Worm (Caenorhabditis elegans) whole organism, L2 larva: ENCODE measurements around the gene pptr-2.

Experiments used
- alr-1 ChIP-seq: fragments of 150-350 bp; optimal IDR thresholded peaks from 2 replicates; lab custom pipeline; 2014; ENCODE audit warnings: missing biosample characterization, missing genetic modification characterization
- blmp-1 ChIP-seq: sonication (generic microtip); optimal IDR thresholded peaks from 2 replicates; lab custom pipeline; 2017; ENCODE audit warnings: missing genetic modification characterization, mild to moderate bottlenecking, missing compliant biosample characterization, antibody characterized with exemption, moderate library complexity; ENCODE audit not compliant: insufficient read depth
- egl-27 ChIP-seq: sonication (generic microtip); optimal IDR thresholded peaks from 3 replicates; lab custom pipeline; 2017; ENCODE audit warnings: missing biosample characterization, missing genetic modification reagents, missing genetic modification characterization
- lin-11 ChIP-seq: fragments of 150-350 bp; sonication (generic microtip); optimal IDR thresholded peaks from 2 replicates; lab custom pipeline; 2014; ENCODE audit warnings: missing biosample characterization, missing genetic modification characterization, inconsistent platforms, mixed read lengths
- lin-13 ChIP-seq: fragments of 150-350 bp; optimal IDR thresholded peaks from 2 replicates; lab custom pipeline; 2014; ENCODE audit warnings: missing biosample characterization, missing genetic modification reagents, missing genetic modification characterization
- lin-39 ChIP-seq: fragments of 150-350 bp; optimal IDR thresholded peaks from 2 replicates; lab custom pipeline; 2014; ENCODE audit warnings: missing biosample characterization, missing genetic modification reagents, missing genetic modification characterization
- nhr-77 ChIP-seq: fragments of 150-350 bp; optimal IDR thresholded peaks from 2 replicates; lab custom pipeline; 2014; ENCODE audit warnings: missing biosample characterization, missing genetic modification characterization
- skn-1 ChIP-seq: sonication (generic microtip); optimal IDR thresholded peaks from 2 replicates; lab custom pipeline; 2017; ENCODE audit warnings: missing biosample characterization, missing genetic modification characterization
- snpc-4 ChIP-seq: fragments of 150-350 bp; optimal IDR thresholded peaks from 2 replicates; lab custom pipeline; 2014; ENCODE audit warnings: missing biosample characterization, missing genetic modification characterization
- zag-1 ChIP-seq: fragments of 150-350 bp; optimal IDR thresholded peaks from 2 replicates; lab custom pipeline; 2014; ENCODE audit warnings: missing biosample characterization, missing genetic modification characterization
- ztf-4 ChIP-seq: fragments of 150-350 bp; optimal IDR thresholded peaks from 2 replicates; lab custom pipeline; 2014; ENCODE audit warnings: missing biosample characterization, missing genetic modification characterization

ce11 chrV:11043767-11044166 lies 9.0 kb upstream of the pptr-2 start, which contains the start of gene C45B11.6:
- TF ChIP-seq blmp-1 (no peak), alr-1 (no peak), ztf-4 (tag; lab: Kevin White, UChicago) (no peak), zag-1 (tag; lab: Kevin White, UChicago) (no peak), snpc-4 (tag; lab: Kevin White, UChicago) (no peak), skn-1 (no peak), lin-39 (tag; lab: Kevin White, UChicago) (no peak), egl-27 (tag; lab: Kevin White, UChicago) (no peak), lin-11 (tag; lab: Kevin White, UChicago) (no peak), lin-13 (GFP tag; lab: Kevin White, UChicago) (no peak), nhr-77 (no peak)
